Fruit fly (Drosophila melanogaster) whole organism, wandering third instar larva: ENCODE data around the gene TRAM.

Experiments
- Abd-B ChIP-seq: fragments of >200 bp; optimal IDR thresholded peaks from 2 replicates; lab custom pipeline; 2017; ENCODE audit warnings: missing biosample characterization, missing genetic modification characterization
- CrebA ChIP-seq: fragments of 200-800 bp; sonication (Bioruptor generic); optimal IDR thresholded peaks from 2 replicates; lab custom pipeline; 2016; ENCODE audit warnings: missing biosample characterization, mild to moderate bottlenecking, missing genetic modification characterization, borderline replicate concordance
- Dif ChIP-seq: fragments of 200-275, 200-300 bp; sonication (Bioruptor generic); optimal IDR thresholded peaks from 2 replicates; lab custom pipeline; 2018; ENCODE audit warnings: missing biosample characterization, missing genetic modification characterization; ENCODE audit not compliant: partially characterized antibody
- Hr83 ChIP-seq: fragments of 200-300 bp; sonication (Bioruptor generic); optimal IDR thresholded peaks from 2 replicates; lab custom pipeline; 2016; ENCODE audit warnings: missing biosample characterization, mild to moderate bottlenecking, missing genetic modification characterization, moderate library complexity; ENCODE audit not compliant: poor library complexity, severe bottlenecking
- Rel ChIP-seq, 2 experiments: fragments of 200-800 bp; sonication (Bioruptor generic) in 1 of 2; optimal IDR thresholded peaks; 2 replicates in 1 of 2; 3 replicates in 1 of 2; lab custom pipeline; 2016 to 2019; ENCODE audit warnings: mild to moderate bottlenecking in 2 of 2, missing biosample characterization in 2 of 2, missing genetic modification characterization in 2 of 2, moderate library complexity in 1 of 2
- dmrt93B ChIP-seq: fragments of 200-800 bp; sonication (Bioruptor generic); optimal IDR thresholded peaks from 2 replicates; lab custom pipeline; 2018; ENCODE audit warnings: missing biosample characterization, mild to moderate bottlenecking, missing genetic modification characterization
- ey ChIP-seq: fragments of 200-800 bp; sonication (Bioruptor generic); optimal IDR thresholded peaks from 2 replicates; lab custom pipeline; 2016; ENCODE audit warnings: missing biosample characterization, missing genetic modification characterization
- h ChIP-seq: fragments of 200-800 bp; sonication (Bioruptor generic); optimal IDR thresholded peaks from 3 replicates; lab custom pipeline; 2016; ENCODE audit warnings: missing biosample characterization, mild to moderate bottlenecking, missing genetic modification characterization
- psq ChIP-seq: fragments of 200-800 bp; sonication (Bioruptor generic); optimal IDR thresholded peaks from 3 replicates; lab custom pipeline; 2017; ENCODE audit warnings: missing biosample characterization, mild to moderate bottlenecking, missing genetic modification characterization, moderate library complexity
- sage ChIP-seq: fragments of 200-800 bp; sonication (Bioruptor generic); optimal IDR thresholded peaks from 2 replicates; lab custom pipeline; 2016; ENCODE audit warnings: missing biosample characterization, mild to moderate bottlenecking, missing genetic modification characterization

TRAM gene

DNA sequence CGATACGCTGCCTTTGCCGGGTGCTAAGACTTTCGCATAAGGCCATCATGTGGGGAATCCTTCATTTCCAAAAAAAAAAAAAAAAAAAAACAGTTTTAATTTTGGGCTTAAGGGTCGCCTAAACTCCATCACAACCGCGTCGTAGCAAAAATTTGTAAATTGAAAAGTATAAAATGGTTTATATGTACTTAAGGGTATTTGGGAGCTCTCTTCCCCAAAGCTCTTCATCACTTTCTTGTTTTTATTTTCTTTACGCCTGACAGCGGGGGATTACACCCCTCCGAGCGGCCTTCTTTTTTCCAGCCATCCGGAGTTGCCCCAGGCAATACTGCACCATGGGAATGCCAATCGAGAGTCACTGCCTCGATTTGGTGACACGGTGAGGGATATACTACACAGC lies 29.0 kb downstream of the TRAM start:
- TF ChIP-seq dmrt93B (GFP tag; lab: Kevin White, UChicago) (no peak), h (GFP tag; lab: Kevin White, UChicago) (peak; percentile 12)

DNA sequence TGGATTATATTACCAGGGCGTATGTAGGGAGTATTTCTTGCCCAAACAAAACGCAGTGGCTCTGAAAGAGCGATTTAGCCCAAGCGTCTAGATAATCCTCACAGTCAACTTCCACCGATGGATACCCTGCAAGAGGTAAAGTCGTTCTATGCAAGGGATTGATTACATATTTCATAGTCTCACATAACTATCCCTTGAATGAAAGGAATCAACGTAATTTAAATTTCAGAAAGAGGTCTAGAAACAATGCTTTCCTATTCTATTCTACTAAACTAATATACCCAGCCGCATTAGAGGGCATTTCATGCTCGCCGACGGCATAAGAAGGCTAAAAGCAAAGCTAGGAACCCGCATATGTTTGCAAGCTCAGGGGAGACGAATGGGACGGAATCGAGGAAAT lies 31.8 kb downstream of the TRAM start:
- TF ChIP-seq sage (GFP tag; lab: Kevin White, UChicago) (no peak), ey (no peak), psq (GFP tag; lab: Kevin White, UChicago) (no peak), Abd-B (GFP tag; lab: Kevin White, UChicago) (no peak), Dif (GFP tag; lab: Kevin White, UChicago) (no peak)

DNA sequence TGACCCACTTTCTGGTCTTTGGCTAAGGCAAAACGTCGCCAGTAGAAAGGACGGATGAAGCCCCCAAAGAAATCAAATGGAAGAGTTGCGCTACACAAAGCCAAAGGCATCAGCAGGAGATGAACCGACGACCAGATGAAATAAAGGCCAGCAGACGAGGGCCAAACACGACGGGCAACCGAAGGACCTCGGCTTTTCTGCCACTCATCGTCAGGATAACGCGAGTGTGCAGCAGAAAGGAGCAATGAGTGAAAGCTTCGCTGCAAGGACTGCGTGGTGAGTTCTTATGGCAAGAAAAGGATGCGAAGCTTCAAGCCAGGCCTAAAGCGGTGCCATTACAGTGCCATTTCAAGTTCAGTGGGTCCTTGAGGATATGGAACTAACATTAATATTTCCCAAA lies 50.9 kb downstream of the TRAM start:
- TF ChIP-seq Rel (GFP tag; optimal IDR thresholded peaks at IDR 0.05; lab: Kevin White, UChicago) (no peak), Rel (tag; optimal IDR thresholded peaks at IDR 0.05; lab: Kevin White, UChicago) (no peak), CrebA (GFP tag; lab: Kevin White, UChicago) (no peak), Hr83 (GFP tag; lab: Kevin White, UChicago) (no peak), Abd-B (GFP tag; lab: Kevin White, UChicago) (no peak), dmrt93B (GFP tag; lab: Kevin White, UChicago) (no peak)
